Worm (Caenorhabditis elegans) whole organism, early embryonic: ENCODE results near the gene Y66D12A.21.

Source experiments
- B0310.2 ChIP-seq: sonication (generic microtip); optimal IDR thresholded peaks from 2 replicates; lab custom pipeline; 2016; ENCODE audit warnings: mild to moderate bottlenecking, missing genetic modification characterization, missing compliant biosample characterization
- F13C5.2 ChIP-seq: sonication (generic microtip); optimal IDR thresholded peaks from 2 replicates; lab custom pipeline; 2017; ENCODE audit warnings: mild to moderate bottlenecking, missing genetic modification characterization, inconsistent platforms, missing compliant biosample characterization
- aly-1 ChIP-seq: sonication (generic microtip); optimal IDR thresholded peaks from 2 replicates; lab custom pipeline; 2016; ENCODE audit warnings: missing genetic modification characterization, missing compliant biosample characterization
- ama-1 ChIP-seq: fragments of 150-350 bp; optimal IDR thresholded peaks from 2 replicates; lab custom pipeline; 2014
- ceh-13 ChIP-seq: fragments of 200-800 bp; sonication (Bioruptor generic); optimal IDR thresholded peaks from 2 replicates; lab custom pipeline; 2018; ENCODE audit warnings: mild to moderate bottlenecking, missing genetic modification characterization, missing compliant biosample characterization
- ceh-36 ChIP-seq: sonication (generic microtip); optimal IDR thresholded peaks from 2 replicates; lab custom pipeline; 2016; ENCODE audit warnings: missing genetic modification characterization, inconsistent platforms, missing compliant biosample characterization
- ets-7 ChIP-seq: sonication (generic microtip); optimal IDR thresholded peaks from 2 replicates; lab custom pipeline; 2016; ENCODE audit warnings: missing genotype, missing genetic modification characterization, missing compliant biosample characterization
- flt-1 ChIP-seq: fragments of 200-800 bp; sonication (Bioruptor generic); IDR thresholded peaks from 2 replicates; pipeline ENCODE4 v1.3.6; 2022; ENCODE audit warnings: missing genetic modification characterization, missing compliant biosample characterization
- hmbx-1 ChIP-seq: sonication (generic microtip); optimal IDR thresholded peaks from 2 replicates; lab custom pipeline; 2016; ENCODE audit warnings: mild to moderate bottlenecking, missing genetic modification characterization, missing compliant biosample characterization
- hmg-4 ChIP-seq: fragments of 200-800 bp; sonication (Bioruptor generic); optimal IDR thresholded peaks from 2 replicates; lab custom pipeline; 2018; ENCODE audit warnings: mild to moderate bottlenecking, missing genetic modification characterization, missing compliant biosample characterization
- hnd-1 ChIP-seq: sonication (generic microtip); optimal IDR thresholded peaks from 2 replicates; lab custom pipeline; 2016; ENCODE audit warnings: missing genetic modification characterization, missing compliant biosample characterization
- pes-1 ChIP-seq: fragments of 200-800 bp; sonication (Bioruptor generic); IDR thresholded peaks from 2 replicates; pipeline ENCODE4 v1.3.6; 2022; ENCODE audit warnings: missing genetic modification reagents, missing genetic modification characterization, missing compliant biosample characterization
- scrt-1 ChIP-seq: fragments of 200-800 bp; sonication (Bioruptor generic); IDR thresholded peaks from 2 replicates; pipeline ENCODE4 v1.3.6; 2022; ENCODE audit warnings: missing genetic modification characterization, missing compliant biosample characterization
- sea-1 ChIP-seq: fragments of 200-800 bp; sonication (Bioruptor generic); conservative IDR thresholded peaks from 2 replicates; pipeline ENCODE4 v1.3.6; 2022; ENCODE audit warnings: missing genetic modification characterization, missing compliant biosample characterization
- tbx-11 ChIP-seq: fragments of 200-800 bp; sonication (Bioruptor generic); IDR thresholded peaks from 2 replicates; pipeline ENCODE4 v1.3.6; 2022; ENCODE audit warnings: missing genetic modification characterization, missing compliant biosample characterization
- tbx-37 ChIP-seq: fragments of 200-800 bp; sonication (Bioruptor generic); conservative IDR thresholded peaks from 2 replicates; pipeline ENCODE4 v1.3.6; 2022; ENCODE audit warnings: missing genetic modification reagents, missing genetic modification characterization, missing compliant biosample characterization
- tra-4 ChIP-seq: sonication (generic microtip); optimal IDR thresholded peaks from 2 replicates; lab custom pipeline; 2017; ENCODE audit warnings: missing genetic modification characterization, missing compliant biosample characterization

Gene Y66D12A.21

DNA sequence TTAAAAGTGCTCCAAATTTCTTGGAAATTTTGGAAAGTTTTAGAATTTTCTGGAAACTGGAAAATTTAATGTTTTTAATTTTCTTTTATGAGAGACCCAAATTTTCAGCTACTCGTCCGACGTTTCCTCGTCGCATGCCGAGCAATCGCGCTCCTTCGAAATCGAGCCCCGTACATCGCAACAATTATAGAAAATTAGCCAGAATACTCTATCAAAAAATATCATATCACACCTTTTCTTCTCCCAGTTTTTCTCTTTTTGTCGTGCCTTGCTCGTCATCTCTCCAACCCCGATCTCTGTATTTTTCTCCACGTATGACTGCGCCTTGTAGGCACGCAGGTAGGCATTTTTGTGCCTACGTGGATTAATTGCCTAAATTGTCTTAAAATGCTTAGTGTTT, 42.8 kb downstream of the Y66D12A.21 start:
- no peak for TF ChIP-seq ets-7
- no peak for TF ChIP-seq tbx-11 (GFP tag; lab: Robert Waterston, UW)
- no peak for TF ChIP-seq hmbx-1 (tag; lab: Kevin White, UChicago)
- TF ChIP-seq ama-1 (lab: Kevin White, UChicago): no peak
- TF ChIP-seq aly-1 (tag; lab: Kevin White, UChicago): no peak
- no peak for TF ChIP-seq tbx-37
- TF ChIP-seq B0310.2: no peak
- no peak for TF ChIP-seq hnd-1
- TF ChIP-seq flt-1: no peak
- no peak for TF ChIP-seq F13C5.2 (tag; lab: Kevin White, UChicago)
- no peak for TF ChIP-seq ceh-13 (GFP tag; lab: Kevin White, UChicago)
- no peak for TF ChIP-seq sea-1 (GFP tag; lab: Robert Waterston, UW)
- TF ChIP-seq ceh-36 (tag; lab: Kevin White, UChicago): no peak
- TF ChIP-seq hmg-4 (GFP tag; lab: Kevin White, UChicago): no peak
- no peak for TF ChIP-seq scrt-1 (GFP tag; lab: Robert Waterston, UW)
- TF ChIP-seq tra-4 (tag; lab: Kevin White, UChicago): no peak
- TF ChIP-seq pes-1 (GFP tag; lab: Robert Waterston, UW): no peak

DNA sequence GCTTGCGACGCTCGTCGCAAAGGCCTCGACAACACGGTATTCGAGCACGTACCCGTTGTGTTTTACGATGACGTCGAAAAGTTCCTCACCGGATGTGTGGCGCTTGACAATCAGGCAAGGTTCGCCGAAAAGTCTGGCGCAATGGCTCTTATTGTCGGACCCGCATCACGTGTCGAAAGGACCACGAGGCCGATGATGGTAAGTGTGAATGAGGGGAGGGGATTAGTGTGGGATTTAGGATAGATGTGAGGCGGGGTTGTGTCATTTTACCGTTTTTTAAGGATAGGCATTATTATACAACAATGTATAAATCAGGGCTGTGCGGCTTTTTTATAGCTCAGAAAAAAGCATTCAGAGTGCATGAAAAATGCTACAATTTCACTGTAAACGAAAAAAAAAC, 45.3 kb downstream of the Y66D12A.21 start:
- TF ChIP-seq hnd-1 (no peak), ceh-36 (tag; lab: Kevin White, UChicago) (peak; percentile 75)

DNA sequence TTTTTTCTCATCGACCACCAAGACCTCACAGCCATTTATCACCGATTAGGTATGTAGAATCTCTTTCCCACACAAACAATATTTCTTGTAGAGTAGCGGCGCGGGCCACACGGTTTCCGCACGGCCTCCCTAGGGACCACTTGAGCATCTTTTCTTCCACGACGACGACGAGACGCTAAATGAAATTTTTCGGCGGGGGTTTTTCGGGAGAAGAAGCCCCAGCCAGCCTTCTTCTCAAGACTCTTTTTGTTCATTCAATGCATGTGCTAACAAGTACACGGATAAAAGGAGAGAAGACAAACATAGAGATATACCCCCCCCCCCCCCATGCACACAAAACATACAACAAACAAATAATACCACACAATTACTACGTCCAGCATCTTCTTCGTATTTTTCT, 46.1 kb downstream of the Y66D12A.21 start:
- TF ChIP-seq ets-7 (no peak), ama-1 (lab: Kevin White, UChicago) (no peak), ceh-13 (GFP tag; lab: Kevin White, UChicago) (no peak), B0310.2 (no peak), flt-1 (no peak), tbx-11 (GFP tag; lab: Robert Waterston, UW) (no peak)

DNA sequence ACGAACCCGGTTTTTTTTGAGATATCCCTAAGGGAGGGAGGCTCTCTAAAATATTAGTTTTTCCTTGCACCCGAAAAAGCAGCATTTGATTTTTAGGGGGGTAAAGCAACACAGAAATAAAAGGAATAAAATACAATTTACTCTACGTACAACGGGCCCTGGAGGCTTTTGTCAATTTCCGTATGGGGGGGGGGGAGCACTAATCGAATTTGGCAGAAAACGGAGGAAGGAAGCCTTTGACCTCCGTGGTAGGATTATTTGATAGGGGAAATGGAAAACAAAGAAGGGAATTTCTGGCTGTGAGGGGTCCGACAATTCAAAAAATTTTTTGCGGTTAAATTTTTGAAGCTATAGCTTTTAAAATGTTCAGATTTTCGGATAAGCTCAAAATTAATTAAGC, 47.2 kb downstream of the Y66D12A.21 start:
- no peak for TF ChIP-seq tra-4 (tag; lab: Kevin White, UChicago)
- TF ChIP-seq ceh-13 (GFP tag; lab: Kevin White, UChicago): no peak
- no peak for TF ChIP-seq aly-1 (tag; lab: Kevin White, UChicago)
- no peak for TF ChIP-seq hnd-1
- no peak for TF ChIP-seq ama-1 (lab: Kevin White, UChicago)
- no peak for TF ChIP-seq tbx-11 (GFP tag; lab: Robert Waterston, UW)
- TF ChIP-seq pes-1 (GFP tag; lab: Robert Waterston, UW): no peak

DNA sequence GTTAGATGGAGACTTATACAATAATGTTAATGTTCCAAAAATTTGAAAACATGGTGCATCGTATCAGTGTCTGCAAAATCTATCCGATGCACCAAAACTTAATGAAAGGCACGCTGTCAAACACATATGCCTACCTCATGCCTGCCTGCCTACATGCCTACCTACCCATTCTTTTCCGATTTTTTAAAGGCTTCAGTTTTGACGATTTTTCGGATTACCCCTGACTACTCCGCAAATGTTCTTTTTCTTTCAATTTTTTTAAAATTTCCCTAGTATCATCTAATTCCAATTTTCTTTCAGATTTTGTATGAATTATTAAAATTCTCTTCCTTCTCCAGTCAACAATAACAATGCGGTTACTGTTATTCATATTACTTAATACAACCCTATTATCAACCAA, 48.5 kb downstream of the Y66D12A.21 start, which contains the start of gene plr-1:
Gene plr-1 (plus strand): TSS at position 301 of the 400 bp plus-strand sequence.
- no peak for TF ChIP-seq sea-1 (GFP tag; lab: Robert Waterston, UW)
- no peak for TF ChIP-seq F13C5.2 (tag; lab: Kevin White, UChicago)
- TF ChIP-seq ceh-13 (GFP tag; lab: Kevin White, UChicago): no peak
- TF ChIP-seq aly-1 (tag; lab: Kevin White, UChicago): no peak
- no peak for TF ChIP-seq ceh-36 (tag; lab: Kevin White, UChicago)
- no peak for TF ChIP-seq tra-4 (tag; lab: Kevin White, UChicago)
- no peak for TF ChIP-seq ama-1 (lab: Kevin White, UChicago)
- TF ChIP-seq tbx-11 (GFP tag; lab: Robert Waterston, UW): no peak
- no peak for TF ChIP-seq ets-7
- no peak for TF ChIP-seq hmbx-1 (tag; lab: Kevin White, UChicago)
- no peak for TF ChIP-seq scrt-1 (GFP tag; lab: Robert Waterston, UW)
- no peak for TF ChIP-seq flt-1
- TF ChIP-seq B0310.2: no peak
- TF ChIP-seq hnd-1: no peak

DNA sequence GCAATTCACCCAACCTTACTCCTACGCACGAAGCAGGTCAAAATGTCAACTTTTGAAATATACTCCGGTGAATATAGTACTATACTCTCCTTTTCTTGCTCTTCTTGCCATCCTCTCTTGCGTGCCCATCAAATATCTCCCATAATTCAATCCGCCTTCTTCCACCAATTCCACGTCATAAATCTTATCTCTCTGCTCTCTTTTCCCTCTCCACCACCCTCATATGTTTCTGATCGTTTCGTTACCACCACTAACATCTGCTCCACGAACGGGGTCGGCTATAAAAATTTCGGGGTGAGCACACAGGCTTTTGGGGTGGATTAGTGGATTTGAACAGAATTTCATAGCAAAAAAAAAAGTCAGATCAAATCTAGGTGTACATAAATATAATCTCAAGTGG, 51.1 kb downstream of the Y66D12A.21 start:
- peak; percentile 20 for TF ChIP-seq ceh-36 (tag; lab: Kevin White, UChicago)
- TF ChIP-seq F13C5.2 (tag; lab: Kevin White, UChicago): no peak
- TF ChIP-seq aly-1 (tag; lab: Kevin White, UChicago): no peak
